Worm (Caenorhabditis elegans): ENCODE results near the gene Y42A5A.5.

ce11 chrV:11118179-11118725 is 8.7 kb upstream of the Y42A5A.5 start:
- no peak for TF ChIP-seq flt-1 (GFP tag; IDR thresholded peaks at IDR 0.05)
- TF ChIP-seq ztf-29 (GFP tag; IDR thresholded peaks at IDR 0.05) = no peak
- TF ChIP-seq med-1 (GFP tag; optimal IDR thresholded peaks at IDR 0.05; ENCODE audit: insufficient read depth) = no peak
- no peak for TF ChIP-seq cog-1 (tag; optimal IDR thresholded peaks at IDR 0.05)
- TF ChIP-seq klf-2 (GFP tag; conservative IDR thresholded peaks at IDR 0.05) = no peak
- no peak for TF ChIP-seq tab-1 (GFP tag; IDR thresholded peaks at IDR 0.05)
